Worm (Caenorhabditis elegans) whole organism, L2 larva: ENCODE results near the gene C14B1.3.

Experiments used
- C34F6.9 ChIP-seq: fragments of 150-350 bp; optimal IDR thresholded peaks from 2 replicates; lab custom pipeline; 2014; ENCODE audit warnings: missing biosample characterization, missing genetic modification characterization
- F13H6.1 ChIP-seq: sonication (generic microtip); optimal IDR thresholded peaks from 2 replicates; lab custom pipeline; 2016; ENCODE audit warnings: missing genetic modification characterization, missing compliant biosample characterization
- R02D3.7 ChIP-seq: fragments of 150-350 bp; optimal IDR thresholded peaks from 2 replicates; lab custom pipeline; 2014; ENCODE audit warnings: missing biosample characterization, missing genetic modification characterization
- ZK546.5 ChIP-seq: sonication (generic microtip); optimal IDR thresholded peaks from 2 replicates; lab custom pipeline; 2017; ENCODE audit warnings: missing biosample characterization, missing genetic modification characterization
- aly-2 ChIP-seq: fragments of 150-350 bp; optimal IDR thresholded peaks from 2 replicates; lab custom pipeline; 2014; ENCODE audit warnings: missing biosample characterization, missing genetic modification characterization
- blmp-1 ChIP-seq: sonication (generic microtip); optimal IDR thresholded peaks from 2 replicates; lab custom pipeline; 2017; ENCODE audit warnings: missing genetic modification characterization, mild to moderate bottlenecking, missing compliant biosample characterization, antibody characterized with exemption, moderate library complexity; ENCODE audit not compliant: insufficient read depth
- ceh-82 ChIP-seq: fragments of 150-350 bp; optimal IDR thresholded peaks from 2 replicates; lab custom pipeline; 2014; ENCODE audit warnings: missing biosample characterization, missing genetic modification characterization
- crh-2 ChIP-seq: sonication (generic microtip); optimal IDR thresholded peaks from 2 replicates; lab custom pipeline; 2017; ENCODE audit warnings: missing biosample characterization, missing genetic modification characterization
- dmd-4 ChIP-seq: sonication (generic microtip); optimal IDR thresholded peaks from 2 replicates; lab custom pipeline; 2017; ENCODE audit warnings: missing biosample characterization, missing genetic modification characterization
- elt-3 ChIP-seq: sonication (generic microtip); optimal IDR thresholded peaks from 2 replicates; lab custom pipeline; 2017; ENCODE audit warnings: missing biosample characterization, missing genetic modification characterization
- lin-39 ChIP-seq: fragments of 150-350 bp; optimal IDR thresholded peaks from 2 replicates; lab custom pipeline; 2014; ENCODE audit warnings: missing biosample characterization, missing genetic modification reagents, missing genetic modification characterization
- lsy-2 ChIP-seq, 2 experiments: fragments of 150-350 bp in 1 of 2; sonication (generic microtip) in 1 of 2; optimal IDR thresholded peaks; 2 replicates each; lab custom pipeline; 2014 to 2017; ENCODE audit warnings: missing biosample characterization in 2 of 2, missing genetic modification characterization in 2 of 2
- mbf-1 ChIP-seq: sonication (generic microtip); optimal IDR thresholded peaks from 2 replicates; lab custom pipeline; 2017; ENCODE audit warnings: missing biosample characterization, missing genetic modification characterization
- nhr-129 ChIP-seq: fragments of 150-350 bp; optimal IDR thresholded peaks from 2 replicates; lab custom pipeline; 2014; ENCODE audit warnings: missing biosample characterization, missing genetic modification characterization
- nhr-21 ChIP-seq: fragments of 150-350 bp; optimal IDR thresholded peaks from 2 replicates; lab custom pipeline; 2014; ENCODE audit warnings: missing biosample characterization, missing genetic modification characterization
- nhr-237 ChIP-seq: fragments of 150-350 bp; optimal IDR thresholded peaks from 2 replicates; lab custom pipeline; 2014; ENCODE audit warnings: missing biosample characterization, missing genetic modification characterization
- nhr-25 ChIP-seq: fragments of 150-350 bp; sonication (generic microtip); optimal IDR thresholded peaks from 3 replicates; lab custom pipeline; 2014; ENCODE audit warnings: missing biosample characterization, missing genetic modification characterization
- peb-1 ChIP-seq: fragments of 150-350 bp; optimal IDR thresholded peaks from 2 replicates; lab custom pipeline; 2014; ENCODE audit warnings: missing biosample characterization, missing genetic modification characterization
- sem-4 ChIP-seq: fragments of 150-350 bp; optimal IDR thresholded peaks from 2 replicates; lab custom pipeline; 2014; ENCODE audit warnings: missing biosample characterization, missing genetic modification reagents, missing genetic modification characterization
- sma-3 ChIP-seq: sonication (generic microtip); optimal IDR thresholded peaks from 2 replicates; lab custom pipeline; 2016; ENCODE audit warnings: missing genetic modification reagents, missing genetic modification characterization, missing compliant biosample characterization
- sma-9 ChIP-seq, 2 experiments: fragments of 150-350 bp in 1 of 2; sonication (generic microtip) in 1 of 2; optimal IDR thresholded peaks; 2 replicates each; lab custom pipeline; 2014 to 2016; ENCODE audit warnings: missing genetic modification characterization in 2 of 2, mild to moderate bottlenecking in 1 of 2, missing biosample characterization in 1 of 2, missing compliant biosample characterization in 1 of 2, missing genetic modification reagents in 1 of 2, moderate library complexity in 1 of 2
- snpc-4 ChIP-seq: fragments of 150-350 bp; optimal IDR thresholded peaks from 2 replicates; lab custom pipeline; 2014; ENCODE audit warnings: missing biosample characterization, missing genetic modification characterization
- unc-39 ChIP-seq: fragments of 150-350 bp; optimal IDR thresholded peaks from 2 replicates; lab custom pipeline; 2014; ENCODE audit warnings: missing biosample characterization, missing genetic modification characterization
- unc-55 ChIP-seq: fragments of 150-350 bp; sonication (generic microtip); optimal IDR thresholded peaks from 3 replicates; lab custom pipeline; 2014; ENCODE audit warnings: missing biosample characterization, missing genetic modification reagents, missing genetic modification characterization
- unc-62 ChIP-seq: fragments of 150-350 bp; optimal IDR thresholded peaks from 2 replicates; lab custom pipeline; 2014; ENCODE audit warnings: missing biosample characterization, missing genetic modification reagents, missing genetic modification characterization
- zag-1 ChIP-seq: fragments of 150-350 bp; optimal IDR thresholded peaks from 2 replicates; lab custom pipeline; 2014; ENCODE audit warnings: missing biosample characterization, missing genetic modification characterization

C14B1.3 gene

ce11 chrIII:3677378-3677777 is 26.0 kb upstream of the C14B1.3 start (continued):
- TF ChIP-seq zag-1 (tag; lab: Kevin White, UChicago): peak; percentile 67
- TF ChIP-seq nhr-25 (tag; lab: Kevin White, UChicago): no peak
- no peak for TF ChIP-seq aly-2
- TF ChIP-seq ZK546.5 (tag; lab: Kevin White, UChicago): no peak

ce11 chrIII:3679083-3679482 is 24.3 kb upstream of the C14B1.3 start:
- TF ChIP-seq lsy-2 (tag; optimal IDR thresholded peaks at IDR 0.05; lab: Kevin White, UChicago) (peak in 1 of 2 experiments; percentile 34), sem-4 (tag; lab: Kevin White, UChicago) (peak; percentile 9), ceh-82 (no peak), sma-3 (no peak)

- TF ChIP-seq sma-9 (GFP tag; optimal IDR thresholded peaks at IDR 0.05; lab: Kevin White, UChicago) (peak; percentile 21), sma-9 (tag; optimal IDR thresholded peaks at IDR 0.05; lab: Kevin White, UChicago) (no peak), nhr-21 (tag; lab: Kevin White, UChicago) (no peak), nhr-25 (tag; lab: Kevin White, UChicago) (peak; percentile 6), blmp-1 (tag; lab: Kevin White, UChicago) (peak; percentile 20)
These were observed 21.9 kb upstream of the C14B1.3 start for ce11 chrIII:3681351-3681938.

ce11 chrIII:3682869-3683403 is 20.4 kb upstream of the C14B1.3 start:
- TF ChIP-seq unc-62 (GFP tag; lab: Kevin White, UChicago) (no peak), nhr-25 (tag; lab: Kevin White, UChicago) (no peak), ZK546.5 (tag; lab: Kevin White, UChicago) (no peak), C34F6.9 (tag; lab: Kevin White, UChicago) (no peak), aly-2 (no peak), nhr-237 (tag; lab: Kevin White, UChicago) (no peak), blmp-1 (tag; lab: Kevin White, UChicago) (no peak), nhr-21 (tag; lab: Kevin White, UChicago) (no peak), lsy-2 (tag; optimal IDR thresholded peaks at IDR 0.05; lab: Kevin White, UChicago) (no peak), mbf-1 (tag; lab: Kevin White, UChicago) (no peak), sma-3 (no peak), nhr-129 (tag; lab: Kevin White, UChicago) (no peak)
- TF ChIP-seq, all 48 proteins: peak for 0

- TF ChIP-seq peb-1 (tag; lab: Kevin White, UChicago) (no peak), C34F6.9 (tag; lab: Kevin White, UChicago) (peak; percentile 24)
These were observed 10.8 kb upstream of the C14B1.3 start for ce11 chrIII:3692516-3692915.

- TF ChIP-seq nhr-21 (tag; lab: Kevin White, UChicago) (no peak), crh-2 (tag; lab: Kevin White, UChicago) (no peak), R02D3.7 (tag; lab: Kevin White, UChicago) (no peak), elt-3 (tag; lab: Kevin White, UChicago) (no peak), dmd-4 (no peak), lin-39 (tag; lab: Kevin White, UChicago) (no peak), peb-1 (tag; lab: Kevin White, UChicago) (no peak), unc-62 (GFP tag; lab: Kevin White, UChicago) (no peak), unc-55 (GFP tag; lab: Kevin White, UChicago) (no peak), snpc-4 (no peak), nhr-25 (tag; lab: Kevin White, UChicago) (no peak), unc-39 (tag; lab: Kevin White, UChicago) (no peak), ceh-82 (no peak), F13H6.1 (tag; lab: Kevin White, UChicago) (no peak)
These were observed 8.8 kb upstream of the C14B1.3 start, which contains the start of gene npr-15 for ce11 chrIII:3694572-3694971. TSS of gene npr-15 (minus strand) at chrIII:3694672.

ce11 chrIII:3695398-3695797 is 8.0 kb upstream of the C14B1.3 start:
- TF ChIP-seq lsy-2 (tag; optimal IDR thresholded peaks at IDR 0.05; lab: Kevin White, UChicago) (peak; percentile 19 to 24), unc-55 (GFP tag; lab: Kevin White, UChicago) (peak; percentile 15)
